Fruit fly (Drosophila melanogaster): Measurements from ENCODE around the gene CG31482.

CG31482 gene

DNA sequence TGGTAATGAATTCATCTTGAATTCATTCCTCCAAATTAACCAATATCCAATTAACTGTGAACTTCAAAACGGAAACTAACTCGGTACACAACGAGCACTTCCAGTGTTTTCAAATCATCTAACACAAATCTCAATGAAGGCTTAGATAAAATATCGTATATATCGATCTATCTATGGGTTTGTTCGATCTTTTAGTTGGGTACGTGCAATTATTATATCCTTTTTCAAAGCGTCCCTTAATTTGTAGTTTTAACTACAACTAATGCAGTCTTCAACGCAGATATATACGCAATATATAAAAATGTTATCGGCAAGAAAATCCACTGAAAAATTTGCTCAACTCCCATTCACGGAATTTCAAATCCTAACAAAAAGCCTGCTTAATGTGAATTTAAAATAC, 3.1 kb upstream of the CG31482 start, which contains the start of gene CG1138:
Gene CG1138 (minus strand): TSS at position 101 of the 400 bp plus-strand sequence.
- TF ChIP-seq Sp1 (GFP tag; optimal IDR thresholded peaks at IDR 0.05) (no peak), N (GFP tag; optimal IDR thresholded peaks at IDR 0.05) (no peak), Dfd (GFP tag; optimal IDR thresholded peaks at IDR 0.05) (no peak), br (GFP tag; optimal IDR thresholded peaks at IDR 0.05) (no peak), Abd-B (GFP tag; optimal IDR thresholded peaks at IDR 0.05) (no peak), jim (GFP tag; optimal IDR thresholded peaks at IDR 0.05) (no peak)

DNA sequence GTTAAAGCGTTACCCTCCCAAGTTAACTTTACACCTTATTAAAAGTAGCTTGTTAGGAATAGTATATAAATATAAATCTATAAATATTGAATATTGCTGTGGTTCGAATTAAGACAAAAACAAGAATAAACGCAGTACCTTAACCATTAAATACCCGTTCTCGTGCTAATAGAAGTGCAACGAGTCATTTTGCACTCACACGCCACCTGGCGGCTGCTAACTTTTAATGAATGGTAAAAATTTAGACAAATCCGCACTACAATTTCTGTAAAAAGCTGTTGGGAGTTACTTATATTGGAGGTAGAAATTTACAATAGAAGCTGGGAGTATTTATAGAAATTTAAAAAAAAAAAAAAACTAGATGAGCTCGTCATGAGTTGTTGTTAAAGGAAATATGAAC, 4.1 kb downstream of the CG31482 start:
- TF ChIP-seq woc (GFP tag; optimal IDR thresholded peaks at IDR 0.05), result no peak
- TF ChIP-seq GATAd (GFP tag; optimal IDR thresholded peaks at IDR 0.05), result no peak
- no peak for TF ChIP-seq Hr83 (GFP tag; optimal IDR thresholded peaks at IDR 0.05; ENCODE audit: poor library complexity, severe bottlenecking)
- no peak for TF ChIP-seq Hr78 (GFP tag; optimal IDR thresholded peaks at IDR 0.05)
- TF ChIP-seq Jra (GFP tag; optimal IDR thresholded peaks at IDR 0.05), result no peak
- TF ChIP-seq jim (GFP tag; optimal IDR thresholded peaks at IDR 0.05), result no peak
- no peak for TF ChIP-seq Dif (GFP tag; optimal IDR thresholded peaks at IDR 0.05; ENCODE audit: partially characterized antibody)
- TF ChIP-seq Dfd (GFP tag; optimal IDR thresholded peaks at IDR 0.05), result no peak
- no peak for TF ChIP-seq fru (GFP tag; optimal IDR thresholded peaks at IDR 0.05)
- TF ChIP-seq CrebA (GFP tag; optimal IDR thresholded peaks at IDR 0.05; ENCODE audit: borderline replicate concordance), result no peak
- TF ChIP-seq Myc (optimal IDR thresholded peaks at IDR 0.05), result no peak

DNA sequence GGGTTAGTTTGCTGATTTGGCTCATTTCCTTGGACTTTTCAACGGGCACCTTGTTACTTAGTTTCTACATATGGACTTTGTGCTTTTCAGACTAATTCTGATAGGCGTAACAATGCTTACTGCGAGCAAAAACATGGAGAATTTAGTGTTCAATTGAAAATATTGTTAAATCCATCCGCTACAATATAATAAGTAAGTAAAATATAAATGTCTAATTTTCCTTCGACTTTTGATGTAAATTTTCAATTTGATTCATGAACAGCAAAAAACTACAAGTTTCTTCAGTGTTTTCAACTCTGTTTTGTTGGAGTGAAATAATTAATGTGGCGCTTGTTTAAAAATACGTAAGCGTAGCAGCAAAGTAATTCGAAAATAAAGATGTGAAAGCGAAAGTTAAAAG, 7.8 kb downstream of the CG31482 start, which contains the start of gene glob2:
Gene glob2 (minus strand): TSS at position 101 of the 400 bp plus-strand sequence.
- no peak for TF ChIP-seq Dif (GFP tag; optimal IDR thresholded peaks at IDR 0.05; ENCODE audit: partially characterized antibody)
- no peak for TF ChIP-seq OdsH (GFP tag; optimal IDR thresholded peaks at IDR 0.05)
- TF ChIP-seq Vsx2 (GFP tag; optimal IDR thresholded peaks at IDR 0.05; ENCODE audit: partially characterized antibody), result no peak
- no peak for TF ChIP-seq N (GFP tag; optimal IDR thresholded peaks at IDR 0.05)
- TF ChIP-seq Hr78 (GFP tag; optimal IDR thresholded peaks at IDR 0.05), result no peak
- no peak for TF ChIP-seq tai (GFP tag; optimal IDR thresholded peaks at IDR 0.05)
- no peak for TF ChIP-seq usp (GFP tag; optimal IDR thresholded peaks at IDR 0.05)
- no peak for TF ChIP-seq dsf (GFP tag; optimal IDR thresholded peaks at IDR 0.05; ENCODE audit: borderline replicate concordance)
- no peak for TF ChIP-seq rgr (GFP tag; optimal IDR thresholded peaks at IDR 0.05)
- TF ChIP-seq Mio (GFP tag; optimal IDR thresholded peaks at IDR 0.05), result no peak
- no peak for TF ChIP-seq sv (GFP tag; optimal IDR thresholded peaks at IDR 0.05)
- TF ChIP-seq Hr83 (GFP tag; optimal IDR thresholded peaks at IDR 0.05; ENCODE audit: poor library complexity, severe bottlenecking), result no peak
- TF ChIP-seq woc (GFP tag; optimal IDR thresholded peaks at IDR 0.05), result no peak
- no peak for TF ChIP-seq Hnf4 (GFP tag; optimal IDR thresholded peaks at IDR 0.05)
- TF ChIP-seq dmrt93B (GFP tag; optimal IDR thresholded peaks at IDR 0.05), result no peak
- TF ChIP-seq lola (GFP tag; optimal IDR thresholded peaks at IDR 0.05), result no peak

DNA sequence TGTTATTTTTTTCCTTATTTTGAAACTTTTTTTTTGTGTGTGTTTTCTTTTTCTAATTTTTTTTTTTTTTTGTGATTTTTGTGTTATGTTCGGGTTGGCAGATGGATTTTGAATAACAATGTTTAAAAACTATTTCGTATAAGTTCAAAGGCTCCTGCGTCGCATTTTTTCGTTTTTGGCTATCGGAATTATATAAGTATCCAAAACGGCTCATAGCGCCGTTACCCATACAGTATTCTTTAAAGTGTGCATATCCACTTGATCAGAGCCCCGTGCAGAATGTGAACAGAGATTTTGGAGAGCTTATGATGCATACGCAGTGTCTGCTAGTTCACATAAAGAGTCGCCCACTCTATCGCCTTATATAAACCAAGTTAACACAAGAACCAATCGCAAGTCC, 26.8 kb downstream of the CG31482 start, which contains the start of gene sowi:
Gene sowi (minus strand): TSS at position 101 of the 400 bp plus-strand sequence.
- TF ChIP-seq GATAd (GFP tag; optimal IDR thresholded peaks at IDR 0.05) (no peak), N (GFP tag; optimal IDR thresholded peaks at IDR 0.05) (no peak), Vsx2 (GFP tag; optimal IDR thresholded peaks at IDR 0.05; ENCODE audit: partially characterized antibody) (no peak), Sp1 (GFP tag; optimal IDR thresholded peaks at IDR 0.05) (no peak), tai (GFP tag; optimal IDR thresholded peaks at IDR 0.05) (no peak), lola (GFP tag; optimal IDR thresholded peaks at IDR 0.05) (no peak), HLH106 (tag; optimal IDR thresholded peaks at IDR 0.05) (no peak), dsf (GFP tag; optimal IDR thresholded peaks at IDR 0.05; ENCODE audit: borderline replicate concordance) (no peak), Dfd (GFP tag; optimal IDR thresholded peaks at IDR 0.05) (no peak), usp (GFP tag; optimal IDR thresholded peaks at IDR 0.05) (no peak), dmrt93B (GFP tag; optimal IDR thresholded peaks at IDR 0.05) (no peak), CG32264 (GFP tag; optimal IDR thresholded peaks at IDR 0.05) (no peak), Abd-B (GFP tag; optimal IDR thresholded peaks at IDR 0.05) (no peak), pan (optimal IDR thresholded peaks at IDR 0.05) (no peak), CG9705 (GFP tag; optimal IDR thresholded peaks at IDR 0.05) (no peak), Hr83 (GFP tag; optimal IDR thresholded peaks at IDR 0.05; ENCODE audit: poor library complexity, severe bottlenecking) (no peak), CrebA (GFP tag; optimal IDR thresholded peaks at IDR 0.05; ENCODE audit: borderline replicate concordance) (no peak), Jra (GFP tag; optimal IDR thresholded peaks at IDR 0.05) (no peak), h (GFP tag; optimal IDR thresholded peaks at IDR 0.05) (no peak), br (GFP tag; optimal IDR thresholded peaks at IDR 0.05) (no peak)

DNA sequence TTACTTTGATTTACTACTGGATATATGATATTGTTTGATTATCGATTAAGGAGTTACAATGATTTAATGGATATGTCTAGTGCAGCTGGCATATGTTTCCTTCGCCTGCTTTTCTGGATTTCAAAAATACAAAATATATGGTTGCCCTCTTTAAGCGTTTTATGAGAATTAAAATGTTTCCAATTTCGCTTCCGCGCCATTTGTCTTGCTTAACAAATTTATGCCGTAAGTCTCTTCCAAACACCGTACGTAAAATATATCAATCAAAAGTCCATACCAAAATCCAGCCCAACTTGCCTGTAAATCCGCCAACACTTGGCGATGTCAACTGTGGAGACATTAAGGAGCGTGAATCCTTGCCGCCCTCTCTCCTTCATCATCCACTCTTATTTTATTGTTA, 28.2 kb downstream of the CG31482 start, which contains the start of gene CG15177:
Gene CG15177 (minus strand): TSS at position 101 of the 400 bp plus-strand sequence.
- no peak for TF ChIP-seq Hnf4 (GFP tag; optimal IDR thresholded peaks at IDR 0.05)

All from whole organism, wandering third instar larva.